Worm (Caenorhabditis elegans): Measurements from ENCODE around the gene Y97E10AR.2.

DNA sequence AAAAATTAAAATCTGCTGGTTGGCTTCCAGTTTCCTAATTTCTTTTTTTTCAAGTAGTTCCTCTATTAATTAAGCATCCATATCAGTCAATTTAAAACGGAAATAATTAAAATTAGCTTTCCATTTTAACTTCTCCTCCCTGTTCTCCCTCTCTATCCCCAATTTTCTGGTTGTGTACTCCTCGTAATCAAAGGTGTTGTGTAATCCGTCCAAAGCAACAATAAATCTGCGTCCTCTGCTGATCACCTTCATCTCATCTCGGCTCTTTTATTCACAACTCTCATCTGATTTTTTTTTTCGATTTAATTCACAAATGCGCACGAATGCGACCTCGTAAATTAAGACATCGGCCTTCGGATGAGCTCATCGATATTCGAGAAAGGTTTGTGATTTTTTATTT lies at the start of gene Y97E10AR.2:
- TF ChIP-seq snpc-4 (GFP tag; optimal IDR thresholded peaks at IDR 0.05) (no peak), snpc-4 (tag; optimal IDR thresholded peaks at IDR 0.05) (no peak), ceh-79 (tag; optimal IDR thresholded peaks at IDR 0.05) (no peak), ama-1 (optimal IDR thresholded peaks at IDR 0.05) (no peak), ama-1 (GFP tag; optimal IDR thresholded peaks at IDR 0.05) (no peak), gei-17 (GFP tag; optimal IDR thresholded peaks at IDR 0.05) (no peak)
